Fruit fly (Drosophila melanogaster): ENCODE results near the gene laza.

Gene laza

DNA sequence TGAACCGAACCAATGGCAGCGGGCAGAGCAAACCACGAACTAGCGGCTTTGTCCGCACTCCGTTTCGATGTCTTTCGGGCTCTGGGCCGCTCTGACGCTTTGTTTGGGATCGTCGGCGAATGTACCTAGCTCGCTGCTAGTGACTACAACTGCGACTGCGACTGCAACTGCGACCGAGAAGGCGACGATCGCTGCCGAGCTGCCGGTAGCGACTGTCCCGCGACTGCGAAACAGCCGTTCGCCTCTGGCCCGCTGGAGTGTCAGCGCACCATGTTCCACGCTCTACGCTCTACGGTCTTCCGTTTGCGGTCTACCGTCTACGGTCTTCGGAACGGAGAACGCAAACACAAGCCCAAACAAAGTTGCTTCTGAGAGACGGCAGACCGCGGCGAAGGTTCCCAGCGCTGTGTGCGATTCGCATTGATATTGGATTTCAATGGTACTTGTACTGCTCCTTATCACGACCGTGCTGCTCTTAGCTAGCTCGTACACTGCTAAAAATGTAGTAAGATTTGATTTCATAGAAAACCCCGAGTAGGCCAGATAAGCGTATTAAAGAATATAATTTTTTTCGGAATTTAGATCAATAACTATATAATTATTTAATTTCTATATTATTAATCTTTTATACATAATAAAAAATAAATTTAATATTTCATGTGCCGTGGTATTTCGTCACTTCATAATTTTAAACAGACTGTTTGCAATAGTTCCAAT lies at the start of gene laza (continued):
- TF ChIP-seq B-H1 (GFP tag; IDR thresholded peaks at IDR 0.05) (no peak), CG15514 (GFP tag; optimal IDR thresholded peaks at IDR 0.05) (peak; percentile 26), CG7271 (tag; optimal IDR thresholded peaks at IDR 0.05) (no peak), CG4282 (GFP tag; optimal IDR thresholded peaks at IDR 0.05) (no peak), CG9437 (GFP tag; optimal IDR thresholded peaks at IDR 0.05) (no peak), hkb (optimal IDR thresholded peaks at IDR 0.05) (no peak), hkb (GFP tag; IDR thresholded peaks at IDR 0.05) (no peak), Atf-2 (GFP tag; optimal IDR thresholded peaks at IDR 0.05) (no peak), CG7556 (GFP tag; optimal IDR thresholded peaks at IDR 0.05) (no peak), hth (optimal IDR thresholded peaks at IDR 0.05) (no peak), CG8478 (optimal IDR thresholded peaks at IDR 0.05) (no peak), CG7357 (GFP tag; IDR thresholded peaks at IDR 0.05) (no peak), CG10366 (GFP tag; IDR thresholded peaks at IDR 0.05) (no peak), Ssrp (tag; optimal IDR thresholded peaks at IDR 0.05) (no peak), lmd (GFP tag; IDR thresholded peaks at IDR 0.05) (no peak; the same call in 1 of the 2 replicates), CG9876 (GFP tag; optimal IDR thresholded peaks at IDR 0.05) (no peak), crp (GFP tag; optimal IDR thresholded peaks at IDR 0.05) (no peak), PHDP (tag; optimal IDR thresholded peaks at IDR 0.05) (no peak), Vsx1 (GFP tag; optimal IDR thresholded peaks at IDR 0.05) (no peak), Nf-YB (GFP tag; optimal IDR thresholded peaks at IDR 0.05) (no peak), Dip2 (GFP tag; IDR thresholded peaks at IDR 0.05) (no peak), lov (optimal IDR thresholded peaks at IDR 0.05) (no peak), lov (GFP tag; IDR thresholded peaks at IDR 0.05) (no peak), CG12942 (GFP tag; optimal IDR thresholded peaks at IDR 0.05) (no peak), salm (tag; optimal IDR thresholded peaks at IDR 0.05) (no peak), CG4360 (GFP tag; IDR thresholded peaks at IDR 0.05) (no peak), Hand (GFP tag; optimal IDR thresholded peaks at IDR 0.05) (no peak), zfh2 (GFP tag; optimal IDR thresholded peaks at IDR 0.05) (no peak), NfI (GFP tag; optimal IDR thresholded peaks at IDR 0.05) (no peak), Rfx (GFP tag; IDR thresholded peaks at IDR 0.05) (no peak; the same call in 1 of the 2 replicates), Optix (GFP tag; IDR thresholded peaks at IDR 0.05) (no peak), sisA (GFP tag; IDR thresholded peaks at IDR 0.05) (no peak), emc (GFP tag; optimal IDR thresholded peaks at IDR 0.05) (no peak), disco-r (GFP tag; optimal IDR thresholded peaks at IDR 0.05) (no peak), CG10959 (GFP tag; IDR thresholded peaks at IDR 0.05) (no peak), Camta (GFP tag; optimal IDR thresholded peaks at IDR 0.05) (no peak), Opbp (GFP tag; IDR thresholded peaks at IDR 0.05; ENCODE audit: partially characterized antibody) (no peak), B-H2 (GFP tag; optimal IDR thresholded peaks at IDR 0.05) (no peak), CG6175 (GFP tag; IDR thresholded peaks at IDR 0.05) (0 out of 3 replicates have a peak, but pooled peaks have one; percentile 33), NC2β (GFP tag; optimal IDR thresholded peaks at IDR 0.05) (no peak), CG15601 (tag; optimal IDR thresholded peaks at IDR 0.05) (no peak), cwo (GFP tag; optimal IDR thresholded peaks at IDR 0.05) (peak; percentile 20), Neu2 (GFP tag; optimal IDR thresholded peaks at IDR 0.05; ENCODE audit: borderline replicate concordance) (no peak), sens (GFP tag) (peak; percentile 68), oc (tag; optimal IDR thresholded peaks at IDR 0.05) (no peak), CG12236 (GFP tag; optimal IDR thresholded peaks at IDR 0.05) (no peak), Sox102F (GFP tag; optimal IDR thresholded peaks at IDR 0.05) (peak; percentile 1), Hmr (GFP tag; optimal IDR thresholded peaks at IDR 0.05) (peak; percentile 23), ems (GFP tag; optimal IDR thresholded peaks at IDR 0.05) (no peak), CG9932 (GFP tag; IDR thresholded peaks at IDR 0.05) (peak; percentile 25; the same call in 1 of the 2 replicates), nmo (GFP tag; optimal IDR thresholded peaks at IDR 0.05) (no peak)
